Fruit fly (Drosophila melanogaster) whole organism, pupa: ENCODE data around the gene UQCR-14.

Experiments
- CG10348 ChIP-seq: fragments of 200-800 bp; sonication (Bioruptor generic); IDR thresholded peaks from 2 replicates; pipeline ENCODE4 v1.3.6; 2022; ENCODE audit warnings: missing biosample characterization, missing genetic modification characterization
- CG13204 ChIP-seq: fragments of 200-800 bp; sonication (Bioruptor generic); optimal IDR thresholded peaks from 2 replicates; lab custom pipeline; 2018; ENCODE audit warnings: missing biosample characterization, mild to moderate bottlenecking, missing genetic modification characterization, moderate library complexity
- CG14655 ChIP-seq: fragments of 200-800 bp; sonication (Bioruptor generic); optimal IDR thresholded peaks from 3 replicates; lab custom pipeline; 2017; ENCODE audit warnings: mild to moderate bottlenecking, missing biosample characterization, missing genetic modification reagents, missing genetic modification characterization
- CG15710 ChIP-seq: fragments of 200-800 bp; sonication (Bioruptor generic); optimal IDR thresholded peaks from 2 replicates; lab custom pipeline; 2018; ENCODE audit warnings: missing biosample characterization, mild to moderate bottlenecking, missing genetic modification characterization, moderate library complexity
- CG17806 ChIP-seq: fragments of 200-800 bp; sonication (Bioruptor generic); optimal IDR thresholded peaks from 2 replicates; lab custom pipeline; 2018; ENCODE audit warnings: missing biosample characterization, mild to moderate bottlenecking, missing genetic modification characterization, moderate library complexity
- CG32121 ChIP-seq: fragments of 200-800 bp; sonication (Bioruptor generic); IDR thresholded peaks from 2 replicates; pipeline ENCODE4 v1.3.6; 2022; ENCODE audit warnings: missing biosample characterization, missing genetic modification characterization
- CG4496 ChIP-seq: fragments of 200-800 bp; sonication (Bioruptor generic); IDR thresholded peaks from 3 replicates; pipeline ENCODE4 v1.3.6; 2022; ENCODE audit warnings: missing biosample characterization, missing genetic modification characterization
- CG8159 ChIP-seq: fragments of 200-800 bp; sonication (Bioruptor generic); optimal IDR thresholded peaks from 3 replicates; lab custom pipeline; 2018; ENCODE audit warnings: missing biosample characterization, mild to moderate bottlenecking, missing genetic modification characterization, moderate library complexity
- CG9948 ChIP-seq: fragments of 200-800 bp; sonication (Bioruptor generic); optimal IDR thresholded peaks from 2 replicates; lab custom pipeline; 2018; ENCODE audit warnings: missing biosample characterization, mild to moderate bottlenecking, missing genetic modification characterization, moderate library complexity
- D1 ChIP-seq: fragments of 200-800 bp; sonication (Bioruptor generic); optimal IDR thresholded peaks from 2 replicates; lab custom pipeline; 2018; ENCODE audit warnings: missing biosample characterization, mild to moderate bottlenecking, missing genetic modification characterization, moderate library complexity
- EcR ChIP-seq: fragments of 200-800 bp; sonication (Bioruptor generic); optimal IDR thresholded peaks from 3 replicates; lab custom pipeline; 2019; ENCODE audit warnings: missing biosample characterization, missing genetic modification characterization, mild to moderate bottlenecking, moderate library complexity, missing genetic modification reagents
- Ets98B ChIP-seq: fragments of 200-800 bp; sonication (Bioruptor generic); IDR thresholded peaks from 2 replicates; pipeline ENCODE4 v1.3.6; 2022; ENCODE audit warnings: missing biosample characterization, missing genetic modification characterization
- Snoo ChIP-seq: fragments of 200-800 bp; sonication (Bioruptor generic); optimal IDR thresholded peaks from 3 replicates; lab custom pipeline; 2017; ENCODE audit warnings: missing biosample characterization, mild to moderate bottlenecking, missing genetic modification characterization, inconsistent platforms
- rn ChIP-seq: fragments of 200-800 bp; sonication (Bioruptor generic); IDR thresholded peaks from 2 replicates; pipeline ENCODE4 v1.3.6; 2022; ENCODE audit warnings: missing biosample characterization, missing genetic modification characterization

dm6 chrX:16281305-16281704 is 4.8 kb upstream of the UQCR-14 start:
- TF ChIP-seq Ets98B (GFP tag; lab: Robert Waterston, UW) (no peak), CG14655 (GFP tag; lab: Kevin White, UChicago) (no peak), CG32121 (GFP tag; lab: Robert Waterston, UW) (no peak), CG10348 (no peak), CG8159 (tag; lab: Kevin White, UChicago) (no peak), EcR (GFP tag; lab: Kevin White, UChicago) (no peak), D1 (no peak), Snoo (tag; lab: Kevin White, UChicago) (no peak), CG4496 (GFP tag; lab: Robert Waterston, UW) (no peak), CG17806 (no peak), CG15710 (tag; lab: Kevin White, UChicago) (no peak), CG13204 (GFP tag; lab: Kevin White, UChicago) (no peak), CG9948 (tag; lab: Kevin White, UChicago) (no peak), rn (GFP tag; lab: Robert Waterston, UW) (no peak)
